Fruit fly (Drosophila melanogaster): ENCODE results near the gene CG7656.

DNA sequence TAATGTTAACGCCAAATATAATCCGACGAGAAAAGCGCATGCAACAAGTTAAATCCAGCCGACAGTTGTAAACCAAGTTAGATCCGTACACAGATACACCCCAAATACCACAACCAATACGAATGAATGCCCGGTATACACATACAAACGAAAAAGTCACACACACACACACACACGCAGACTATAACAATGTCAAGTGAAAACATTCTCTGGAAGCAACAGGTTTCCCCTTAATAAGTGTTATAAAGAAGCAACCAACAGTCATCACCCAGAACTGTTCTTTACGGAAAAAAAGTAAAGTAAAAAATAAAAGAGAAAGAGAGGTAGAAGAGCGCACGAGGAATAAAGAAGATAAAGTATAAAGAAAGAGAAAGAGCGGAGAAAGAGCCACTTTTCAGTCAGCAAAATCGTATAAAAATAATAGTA lies 52.2 kb downstream of the CG7656 start:
- TF ChIP-seq CG9948 (tag; optimal IDR thresholded peaks at IDR 0.05) (no peak), CG8159 (tag; optimal IDR thresholded peaks at IDR 0.05) (peak; percentile 13), CG8301 (tag; optimal IDR thresholded peaks at IDR 0.05) (no peak), fd96Ca (GFP tag; IDR thresholded peaks at IDR 0.05) (no peak), CG10348 (GFP tag; IDR thresholded peaks at IDR 0.05) (no peak), EcR (GFP tag; optimal IDR thresholded peaks at IDR 0.05) (peak; percentile 12), Snoo (tag; optimal IDR thresholded peaks at IDR 0.05) (no peak), CG34367 (tag; optimal IDR thresholded peaks at IDR 0.05) (no peak), CG13204 (GFP tag; optimal IDR thresholded peaks at IDR 0.05) (no peak), CG15710 (tag; optimal IDR thresholded peaks at IDR 0.05) (no peak), rn (GFP tag; IDR thresholded peaks at IDR 0.05) (no peak), Pif1A (GFP tag; optimal IDR thresholded peaks at IDR 0.05) (no peak), CG4496 (GFP tag; IDR thresholded peaks at IDR 0.05) (no peak)

Data from whole organism, pupa.